Fruit fly (Drosophila melanogaster): ENCODE results near the gene CG13085.

- TF ChIP-seq psq (GFP tag; optimal IDR thresholded peaks at IDR 0.05) (no peak), Dfd (GFP tag; optimal IDR thresholded peaks at IDR 0.05) (no peak), br (GFP tag; optimal IDR thresholded peaks at IDR 0.05) (no peak), dmrt93B (GFP tag; optimal IDR thresholded peaks at IDR 0.05) (no peak), usp (GFP tag; optimal IDR thresholded peaks at IDR 0.05) (no peak), Abd-B (GFP tag; optimal IDR thresholded peaks at IDR 0.05) (no peak), h (GFP tag; optimal IDR thresholded peaks at IDR 0.05) (no peak), lola (GFP tag; optimal IDR thresholded peaks at IDR 0.05) (no peak), tai (GFP tag; optimal IDR thresholded peaks at IDR 0.05) (no peak), pan (optimal IDR thresholded peaks at IDR 0.05) (no peak), HLH106 (tag; optimal IDR thresholded peaks at IDR 0.05) (no peak)
These were observed 18.8 kb downstream of the CG13085 start, which contains the start of gene CG10237 for dm6 chr2L:19442627-19443026.
